Worm (Caenorhabditis elegans) whole organism, L3 larva: ENCODE measurements around the gene hda-10.
A peak's percentile ranks its signal among the peaks of the same experiment; 100 is the strongest.

Experiments
- ZK546.5 ChIP-seq: sonication (generic microtip); optimal IDR thresholded peaks from 2 replicates; lab custom pipeline; 2017; ENCODE audit warnings: missing biosample characterization, missing genetic modification characterization
- aly-2 ChIP-seq: fragments of 150-350 bp; optimal IDR thresholded peaks from 2 replicates; lab custom pipeline; 2014; ENCODE audit warnings: missing biosample characterization, missing genetic modification characterization
- ama-1 ChIP-seq: fragments of 150-350 bp; optimal IDR thresholded peaks from 2 replicates; lab custom pipeline; 2018
- ceh-16 ChIP-seq: sonication (generic microtip); optimal IDR thresholded peaks from 2 replicates; lab custom pipeline; 2017; ENCODE audit warnings: missing biosample characterization, missing genetic modification characterization
- ceh-28 ChIP-seq: fragments of 150-350 bp; optimal IDR thresholded peaks from 2 replicates; lab custom pipeline; 2014; ENCODE audit warnings: missing biosample characterization, missing genetic modification reagents, missing genetic modification characterization
- ceh-9 ChIP-seq: sonication (generic microtip); optimal IDR thresholded peaks from 2 replicates; lab custom pipeline; 2018; ENCODE audit warnings: missing biosample characterization, missing genetic modification characterization
- egl-27 ChIP-seq: sonication (generic microtip); optimal IDR thresholded peaks from 4 replicates; lab custom pipeline; 2017; ENCODE audit warnings: missing biosample characterization, missing genetic modification reagents, missing genetic modification characterization
- egl-5 ChIP-seq: fragments of 150-350 bp; optimal IDR thresholded peaks from 2 replicates; lab custom pipeline; 2017; ENCODE audit warnings: missing biosample characterization, missing genetic modification reagents, missing genetic modification characterization, inconsistent platforms
- elt-1 ChIP-seq: fragments of 150-350 bp; optimal IDR thresholded peaks from 2 replicates; lab custom pipeline; 2014; ENCODE audit warnings: missing biosample characterization, missing genetic modification characterization
- elt-2 ChIP-seq: sonication (generic microtip); optimal IDR thresholded peaks from 2 replicates; lab custom pipeline; 2016; ENCODE audit warnings: missing genetic modification reagents, mild to moderate bottlenecking, missing genetic modification characterization, missing compliant biosample characterization
- elt-3 ChIP-seq, 3 experiments: fragments of 150-350 bp in 1 of 3; sonication (generic microtip) in 2 of 3; optimal IDR thresholded peaks; 2 replicates in 2 of 3; 4 replicates in 1 of 3; lab custom pipeline; 2014 to 2017; ENCODE audit warnings: missing biosample characterization in 3 of 3, missing genetic modification characterization in 3 of 3
- eor-1 ChIP-seq, 2 experiments: fragments of 150-350 bp; optimal IDR thresholded peaks; 2 replicates each; lab custom pipeline; 2014 to 2018; ENCODE audit warnings: missing biosample characterization in 2 of 2, missing genetic modification characterization in 2 of 2
- fkh-10 ChIP-seq: sonication (generic microtip); optimal IDR thresholded peaks from 2 replicates; lab custom pipeline; 2017; ENCODE audit warnings: missing biosample characterization, missing genetic modification reagents, missing genetic modification characterization
- fkh-2 ChIP-seq: fragments of 150-350 bp; optimal IDR thresholded peaks from 2 replicates; lab custom pipeline; 2014; ENCODE audit warnings: missing biosample characterization, missing genetic modification reagents, missing genetic modification characterization
- fos-1 ChIP-seq: fragments of 150-350 bp; optimal IDR thresholded peaks from 2 replicates; lab custom pipeline; 2014; ENCODE audit warnings: missing biosample characterization, missing genetic modification characterization
- jun-1 ChIP-seq: fragments of 150-350 bp; optimal IDR thresholded peaks from 2 replicates; lab custom pipeline; 2014; ENCODE audit warnings: missing biosample characterization, missing genetic modification reagents, missing genetic modification characterization
- lin-15B ChIP-seq: fragments of 150-350 bp; optimal IDR thresholded peaks from 2 replicates; lab custom pipeline; 2014; ENCODE audit warnings: missing biosample characterization, missing genetic modification characterization
- lin-39 ChIP-seq: fragments of 150-350 bp; optimal IDR thresholded peaks from 2 replicates; lab custom pipeline; 2018; ENCODE audit warnings: missing biosample characterization, missing genetic modification reagents, missing genetic modification characterization
- lsy-12 ChIP-seq: sonication (generic microtip); optimal IDR thresholded peaks from 2 replicates; lab custom pipeline; 2016; ENCODE audit warnings: mild to moderate bottlenecking, missing genetic modification characterization, missing compliant biosample characterization
- mml-1 ChIP-seq: fragments of 150-350 bp; sonication (generic microtip); optimal IDR thresholded peaks from 3 replicates; lab custom pipeline; 2014; ENCODE audit warnings: missing biosample characterization, missing genetic modification characterization
- nhr-23 ChIP-seq: fragments of 150-350 bp; optimal IDR thresholded peaks from 2 replicates; lab custom pipeline; 2014; ENCODE audit warnings: missing biosample characterization, missing genetic modification reagents, missing genetic modification characterization
- nhr-237 ChIP-seq: fragments of 150-350 bp; optimal IDR thresholded peaks from 2 replicates; lab custom pipeline; 2014; ENCODE audit warnings: missing biosample characterization, missing genetic modification characterization
- nhr-25 ChIP-seq: sonication (generic microtip); optimal IDR thresholded peaks from 2 replicates; lab custom pipeline; 2017; ENCODE audit warnings: missing biosample characterization, missing genetic modification characterization
- nhr-43 ChIP-seq: sonication (generic microtip); optimal IDR thresholded peaks from 2 replicates; lab custom pipeline; 2016; ENCODE audit warnings: mild to moderate bottlenecking, missing genetic modification characterization, missing compliant biosample characterization; ENCODE audit not compliant: poor library complexity, severe bottlenecking
- nhr-67 ChIP-seq: fragments of 150-350 bp; optimal IDR thresholded peaks from 2 replicates; lab custom pipeline; 2014; ENCODE audit warnings: missing biosample characterization, missing genetic modification characterization
- nhr-77 ChIP-seq: fragments of 150-350 bp; optimal IDR thresholded peaks from 2 replicates; lab custom pipeline; 2014; ENCODE audit warnings: missing biosample characterization, missing genetic modification characterization
- sea-2 ChIP-seq: fragments of 150-350 bp; sonication (generic microtip); optimal IDR thresholded peaks from 4 replicates; lab custom pipeline; 2014; ENCODE audit warnings: missing biosample characterization, missing genetic modification reagents, missing genetic modification characterization
- skn-1 ChIP-seq: fragments of 150-350 bp; optimal IDR thresholded peaks from 2 replicates; lab custom pipeline; 2014; ENCODE audit warnings: missing biosample characterization, missing genetic modification characterization
- snpc-4 ChIP-seq: fragments of 150-350 bp; optimal IDR thresholded peaks from 2 replicates; lab custom pipeline; 2014; ENCODE audit warnings: missing biosample characterization, missing genetic modification characterization
- tbx-2 ChIP-seq: sonication (generic microtip); optimal IDR thresholded peaks from 2 replicates; lab custom pipeline; 2016; ENCODE audit warnings: mild to moderate bottlenecking, missing genetic modification characterization, missing compliant biosample characterization
- unc-39 ChIP-seq: sonication (generic microtip); optimal IDR thresholded peaks from 4 replicates; lab custom pipeline; 2017; ENCODE audit warnings: missing biosample characterization, missing genetic modification characterization
- unc-62 ChIP-seq: fragments of 150-350 bp; sonication (generic microtip); optimal IDR thresholded peaks from 4 replicates; lab custom pipeline; 2014; ENCODE audit warnings: missing biosample characterization, missing genetic modification reagents, missing genetic modification characterization
- zag-1 ChIP-seq: fragments of 150-350 bp; optimal IDR thresholded peaks from 2 replicates; lab custom pipeline; 2014; ENCODE audit warnings: missing biosample characterization, missing genetic modification characterization

hda-10 gene

ce11 chrII:13872191-13872889 lies 10.2 kb upstream of the hda-10 start, which contains the start of the genes cup-14 and ndub-8 (continued):
- TF ChIP-seq ZK546.5, result peak; percentile 25
- peak; percentile 36 for TF ChIP-seq tbx-2

DNA sequence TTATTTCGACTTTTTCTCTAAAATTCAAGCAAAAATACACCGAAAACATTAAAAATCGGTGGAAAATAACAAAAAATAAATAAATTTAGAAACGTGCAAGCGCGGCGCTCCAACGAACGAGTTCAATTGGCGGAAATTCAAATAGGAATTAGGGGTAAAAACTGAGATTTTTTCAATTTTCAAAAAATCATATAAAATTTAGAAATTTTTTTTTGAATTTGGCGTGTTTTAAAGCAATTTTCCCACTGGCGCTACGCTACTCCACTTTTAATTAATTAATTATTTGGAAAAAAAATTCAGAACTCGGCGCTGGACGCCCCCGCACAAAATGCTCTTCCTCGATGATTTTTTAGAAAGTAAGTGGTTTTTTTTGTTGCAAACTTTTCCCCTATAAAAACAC lies 6.8 kb upstream of the hda-10 start, which contains the start of gene ing-3:
TSS of gene ing-3 (plus strand) at position 301 of the 400 bp plus-strand sequence.
- TF ChIP-seq eor-1 (tag; optimal IDR thresholded peaks at IDR 0.05; lab: Kevin White, UChicago) (no peak), unc-62 (GFP tag; lab: Kevin White, UChicago) (no peak), egl-27 (tag; lab: Kevin White, UChicago) (no peak), tbx-2 (no peak), fkh-10 (GFP tag; lab: Kevin White, UChicago) (no peak), nhr-237 (tag; lab: Kevin White, UChicago) (no peak), jun-1 (tag; lab: Kevin White, UChicago) (no peak), lsy-12 (tag; lab: Kevin White, UChicago) (no peak), ceh-28 (tag; lab: Kevin White, UChicago) (no peak), elt-3 (tag; optimal IDR thresholded peaks at IDR 0.05; lab: Kevin White, UChicago) (no peak), nhr-23 (tag; lab: Kevin White, UChicago) (no peak), unc-39 (tag; lab: Kevin White, UChicago) (no peak), nhr-67 (tag; lab: Kevin White, UChicago) (no peak), fos-1 (no peak), nhr-25 (no peak), nhr-77 (tag; lab: Kevin White, UChicago) (no peak), mml-1 (no peak), ceh-9 (tag; lab: Kevin White, UChicago) (no peak), ceh-16 (no peak)

DNA sequence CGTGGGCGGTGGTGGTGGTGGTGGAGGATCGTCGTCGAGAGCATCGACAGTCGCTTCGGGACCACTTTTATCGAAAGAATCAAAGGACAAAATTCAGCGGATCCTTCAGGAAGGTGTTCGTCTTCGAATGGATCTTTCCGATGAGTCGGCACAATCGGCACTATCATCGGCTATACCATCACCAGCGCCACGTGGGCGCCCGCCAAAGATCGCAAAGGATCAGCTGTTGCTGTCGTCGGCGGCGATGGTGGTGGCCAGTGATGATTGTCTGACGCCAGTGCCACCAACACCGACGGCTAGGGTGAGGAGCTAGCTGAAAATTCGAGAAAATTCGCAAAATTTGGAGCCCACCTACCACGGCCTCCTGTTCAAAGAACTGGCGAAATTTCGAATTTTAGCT lies 4.5 kb upstream of the hda-10 start:
- no peak for TF ChIP-seq elt-1 (tag; lab: Kevin White, UChicago)
- TF ChIP-seq nhr-43 (tag; lab: Kevin White, UChicago), result no peak
- no peak for TF ChIP-seq snpc-4 (tag; lab: Kevin White, UChicago)
- no peak for TF ChIP-seq elt-3 (tag; optimal IDR thresholded peaks at IDR 0.05; lab: Kevin White, UChicago)
- no peak for TF ChIP-seq tbx-2
- no peak for TF ChIP-seq ceh-16
- no peak for TF ChIP-seq nhr-23 (tag; lab: Kevin White, UChicago)
- no peak for TF ChIP-seq jun-1 (tag; lab: Kevin White, UChicago)
- no peak for TF ChIP-seq ama-1
- TF ChIP-seq sea-2 (GFP tag; lab: Kevin White, UChicago), result no peak
- no peak for TF ChIP-seq skn-1 (tag; lab: Kevin White, UChicago)

DNA sequence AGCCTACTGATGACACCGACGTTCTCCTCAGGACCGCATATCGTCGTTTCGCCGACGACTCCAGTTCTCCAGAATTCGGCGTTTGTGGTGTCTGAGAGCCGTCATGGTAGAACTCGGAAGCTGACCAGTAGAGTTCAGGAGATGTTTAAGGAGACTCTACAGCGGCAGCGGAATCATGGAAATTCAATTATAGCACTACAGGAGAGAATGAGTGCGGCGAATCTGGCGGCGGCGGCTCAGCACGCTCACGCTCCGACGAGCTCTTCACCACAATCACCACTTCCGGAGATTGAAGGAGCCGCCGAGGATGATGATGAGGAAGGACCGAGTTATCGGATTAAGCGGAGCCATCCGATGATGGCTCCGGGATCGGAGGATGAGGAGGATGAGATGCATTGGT lies 2.9 kb upstream of the hda-10 start:
- TF ChIP-seq aly-2 (tag; lab: Kevin White, UChicago) (no peak), unc-62 (GFP tag; lab: Kevin White, UChicago) (no peak), fkh-2 (tag; lab: Kevin White, UChicago) (no peak), zag-1 (tag; lab: Kevin White, UChicago) (no peak), ceh-28 (tag; lab: Kevin White, UChicago) (no peak), egl-5 (tag; lab: Kevin White, UChicago) (no peak), jun-1 (tag; lab: Kevin White, UChicago) (no peak), lin-39 (tag; lab: Kevin White, UChicago) (no peak), lin-15B (tag; lab: Kevin White, UChicago) (no peak), elt-2 (no peak)

DNA sequence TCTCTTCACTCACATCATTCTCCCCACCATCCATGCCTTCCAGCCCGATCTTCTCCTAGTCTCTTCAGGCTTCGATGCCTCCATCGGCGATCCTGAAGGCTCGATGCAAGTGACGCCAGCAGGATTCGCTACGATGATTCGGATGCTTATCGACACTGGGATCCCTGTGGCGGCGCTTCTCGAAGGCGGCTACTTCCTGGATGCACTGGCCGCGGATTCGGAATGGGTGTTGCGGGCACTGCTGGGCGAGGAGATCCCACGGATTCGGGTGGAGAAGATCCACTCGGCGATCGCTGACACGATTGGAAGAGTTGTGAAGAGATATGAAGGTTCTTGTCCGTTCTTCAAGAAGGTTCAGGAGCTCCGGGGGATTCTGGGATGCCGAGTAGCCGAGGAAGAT lies 3.9 kb downstream of the hda-10 start:
- TF ChIP-seq snpc-4 (tag; lab: Kevin White, UChicago) (no peak), ZK546.5 (no peak), nhr-43 (tag; lab: Kevin White, UChicago) (no peak), elt-2 (no peak)
